Worm (Caenorhabditis elegans): ENCODE results near the gene T04F3.5.

DNA sequence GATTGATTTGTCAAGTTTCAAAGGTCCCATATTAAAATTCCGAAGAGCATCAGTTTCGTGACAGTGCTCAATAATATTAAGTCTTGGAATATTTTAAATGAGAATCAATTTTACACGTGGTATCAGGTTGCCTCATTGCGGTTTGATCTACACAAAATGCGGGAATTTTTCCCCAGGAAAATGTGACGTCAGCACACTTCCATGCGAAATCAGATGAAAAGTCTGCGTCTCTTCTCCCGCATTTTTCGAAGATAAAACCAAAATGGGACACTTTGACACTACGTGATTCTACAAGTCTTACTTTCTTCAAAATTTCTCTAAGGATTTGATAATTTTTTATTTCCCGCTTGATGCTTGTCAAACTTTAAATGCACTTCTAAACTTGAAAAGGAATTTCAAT is 37.6 kb upstream of the T04F3.5 start:
- TF ChIP-seq ztf-23 (GFP tag; IDR thresholded peaks at IDR 0.05) (no peak), ztf-29 (GFP tag; IDR thresholded peaks at IDR 0.05) (no peak), tab-1 (GFP tag; IDR thresholded peaks at IDR 0.05) (no peak), med-1 (GFP tag; optimal IDR thresholded peaks at IDR 0.05; ENCODE audit: insufficient read depth) (no peak), flt-1 (GFP tag; IDR thresholded peaks at IDR 0.05) (no peak)

Data from whole organism, midembryonic.